Fruit fly (Drosophila melanogaster): ENCODE data around the gene ppk10.

Gene ppk10

dm6 chr2L:10408122-10408576 is 44.0 kb downstream of the ppk10 start, which contains the start of the genes Ip259 and RpS27A (continued):
- TF ChIP-seq CG2875 (GFP tag; optimal IDR thresholded peaks at IDR 0.05) (peak; percentile 56), sug (tag; optimal IDR thresholded peaks at IDR 0.05) (peak; percentile 75), Hr3 (GFP tag; optimal IDR thresholded peaks at IDR 0.05) (peak; percentile 33), CG14014 (GFP tag; IDR thresholded peaks at IDR 0.05) (peak; percentile 65; the same call in 1 of the 2 replicates), Aef1 (GFP tag; IDR thresholded peaks at IDR 0.05) (peak; percentile 54; the same call in 2 of the 3 replicates), kay (GFP tag; optimal IDR thresholded peaks at IDR 0.05) (no peak), CG3281 (GFP tag; optimal IDR thresholded peaks at IDR 0.05) (peak; percentile 81), btn (GFP tag; optimal IDR thresholded peaks at IDR 0.05) (peak; percentile 32), D19A (tag; optimal IDR thresholded peaks at IDR 0.05) (peak; percentile 45), her (GFP tag; optimal IDR thresholded peaks at IDR 0.05) (peak; percentile 65), CG32532 (GFP tag; IDR thresholded peaks at IDR 0.05) (peak; percentile 83), Atf6 (GFP tag; IDR thresholded peaks at IDR 0.05) (peak; percentile 66), MBD-R2 (GFP tag; IDR thresholded peaks at IDR 0.05) (peak; percentile 48; the same call in 1 of the 2 replicates), ato (GFP tag; IDR thresholded peaks at IDR 0.05; ENCODE audit: partially characterized antibody) (no peak), HmgD (GFP tag; optimal IDR thresholded peaks at IDR 0.05) (peak; percentile 35), corto (GFP tag; optimal IDR thresholded peaks at IDR 0.05) (no peak), Adf1 (GFP tag; IDR thresholded peaks at IDR 0.05) (peak; percentile 37), az2 (GFP tag; optimal IDR thresholded peaks at IDR 0.05) (peak; percentile 55), mirr (GFP tag; optimal IDR thresholded peaks at IDR 0.05) (peak; percentile 79), amos (GFP tag; IDR thresholded peaks at IDR 0.05; ENCODE audit: partially characterized antibody) (peak; percentile 38; the same call in 1 of the 2 replicates), toy (GFP tag; IDR thresholded peaks at IDR 0.05) (no peak), cad (GFP tag; optimal IDR thresholded peaks at IDR 0.05) (no peak), Six4 (GFP tag; optimal IDR thresholded peaks at IDR 0.05) (peak; percentile 7), HLH54F (GFP tag; optimal IDR thresholded peaks at IDR 0.05) (peak; percentile 58), Dip2 (GFP tag; IDR thresholded peaks at IDR 0.05) (no peak), pros (GFP tag; optimal IDR thresholded peaks at IDR 0.05) (no peak), CG2129 (GFP tag; IDR thresholded peaks at IDR 0.05; ENCODE audit: partially characterized antibody) (no peak), sna (GFP tag; IDR thresholded peaks at IDR 0.05; ENCODE audit: partially characterized antibody) (no peak), shn (GFP tag; optimal IDR thresholded peaks at IDR 0.05) (peak; percentile 70), CG34224 (GFP tag; IDR thresholded peaks at IDR 0.05; ENCODE audit: partially characterized antibody) (no peak; the same call in 2 of the 3 replicates), Hsf (GFP tag; optimal IDR thresholded peaks at IDR 0.05) (peak; percentile 80), Hmx (GFP tag; optimal IDR thresholded peaks at IDR 0.05) (peak; percentile 6), CG43689 (GFP tag; IDR thresholded peaks at IDR 0.05) (no peak), CG6175 (GFP tag; IDR thresholded peaks at IDR 0.05) (no peak), CG10366 (GFP tag; IDR thresholded peaks at IDR 0.05) (no peak; the same call in 1 of the 2 replicates), TFAM (GFP tag; optimal IDR thresholded peaks at IDR 0.05) (no peak), CG4820 (GFP tag; optimal IDR thresholded peaks at IDR 0.05) (peak; percentile 45), HLH3B (GFP tag; IDR thresholded peaks at IDR 0.05) (peak; percentile 73; the same call in 1 of the 2 replicates), sqz (GFP tag; optimal IDR thresholded peaks at IDR 0.05) (no peak)

DNA sequence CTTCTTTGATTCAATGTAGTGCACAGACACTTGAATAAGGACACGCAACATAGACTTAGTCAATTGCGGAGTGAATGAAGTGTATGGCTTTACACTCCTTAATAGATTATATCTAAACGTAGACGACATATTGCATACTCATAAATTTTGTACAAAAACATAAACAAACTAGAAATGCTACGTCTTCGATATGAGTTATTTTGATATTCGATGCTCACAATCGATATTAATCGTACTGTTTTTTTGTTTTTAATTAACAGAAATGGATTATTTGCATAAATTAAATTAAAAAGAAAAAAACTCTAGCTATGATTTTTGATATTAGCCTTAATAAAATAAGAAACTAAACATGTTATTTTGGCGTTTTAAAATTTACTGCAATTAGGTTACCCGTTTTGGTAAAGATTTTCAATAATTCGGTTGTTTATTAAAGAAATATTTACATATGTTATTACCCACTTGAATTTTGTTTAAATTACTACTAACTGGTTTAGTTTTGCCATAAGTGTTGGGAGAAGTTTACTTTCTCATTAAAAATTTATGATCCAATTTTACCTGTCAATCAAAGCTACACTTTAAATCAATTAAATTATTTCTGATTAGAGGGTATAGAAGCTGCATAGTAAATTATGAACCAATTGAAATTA is 47.1 kb downstream of the ppk10 start, which contains the start of the genes CG17768, LSm-4 and Ir31a:
CG17768 (minus strand) TSS at position 196 of the 647 bp plus-strand sequence.
LSm-4 (minus strand) TSS at position 196 of the 647 bp plus-strand sequence.
Ir31a (plus strand) TSS at position 558 of the 647 bp plus-strand sequence.
- TF ChIP-seq sob (GFP tag; IDR thresholded peaks at IDR 0.05) (no peak), CG1603 (tag; optimal IDR thresholded peaks at IDR 0.05) (no peak), CG7963 (GFP tag; IDR thresholded peaks at IDR 0.05; ENCODE audit: partially characterized antibody) (peak; percentile 39; the same call in 1 of the 3 replicates), CG18476 (GFP tag; optimal IDR thresholded peaks at IDR 0.05) (no peak), row (GFP tag; IDR thresholded peaks at IDR 0.05) (peak; percentile 54), MBD-R2 (GFP tag; IDR thresholded peaks at IDR 0.05) (peak; percentile 46; the same call in 1 of the 2 replicates), zen2 (GFP tag; IDR thresholded peaks at IDR 0.05; ENCODE audit: partially characterized antibody) (peak; percentile 46; the same call in 1 of the 3 replicates), sr (GFP tag; IDR thresholded peaks at IDR 0.05) (no peak), CrebB (tag; optimal IDR thresholded peaks at IDR 0.05) (no peak), kah (GFP tag; optimal IDR thresholded peaks at IDR 0.05) (no peak), Fer1 (GFP tag; optimal IDR thresholded peaks at IDR 0.05) (no peak), CG32772 (GFP tag; IDR thresholded peaks at IDR 0.05) (no peak), pzg (GFP tag; optimal IDR thresholded peaks at IDR 0.05) (peak; percentile 20), CG5245 (GFP tag; optimal IDR thresholded peaks at IDR 0.05) (no peak)

All from whole organism, embryonic.